Worm (Caenorhabditis elegans) whole organism, L2 larva: Measurements from ENCODE around the gene F19B10.10.

Experiments used
- ZK546.5 ChIP-seq: sonication (generic microtip); optimal IDR thresholded peaks from 2 replicates; lab custom pipeline; 2017; ENCODE audit warnings: missing biosample characterization, missing genetic modification characterization
- ama-1 ChIP-seq: fragments of 150-350 bp; optimal IDR thresholded peaks from 2 replicates; lab custom pipeline; 2018; ENCODE audit warnings: inconsistent platforms
- dmd-4 ChIP-seq: sonication (generic microtip); optimal IDR thresholded peaks from 2 replicates; lab custom pipeline; 2017; ENCODE audit warnings: missing biosample characterization, missing genetic modification characterization
- egl-27 ChIP-seq: sonication (generic microtip); optimal IDR thresholded peaks from 3 replicates; lab custom pipeline; 2017; ENCODE audit warnings: missing biosample characterization, missing genetic modification reagents, missing genetic modification characterization
- elt-3 ChIP-seq: sonication (generic microtip); optimal IDR thresholded peaks from 2 replicates; lab custom pipeline; 2017; ENCODE audit warnings: missing biosample characterization, missing genetic modification characterization
- fos-1 ChIP-seq: fragments of 150-350 bp; optimal IDR thresholded peaks from 2 replicates; lab custom pipeline; 2014; ENCODE audit warnings: missing biosample characterization, missing genetic modification characterization
- gmeb-1 ChIP-seq: fragments of 150-350 bp; optimal IDR thresholded peaks from 2 replicates; lab custom pipeline; 2014; ENCODE audit warnings: missing biosample characterization, missing genetic modification characterization
- nhr-25 ChIP-seq: fragments of 150-350 bp; sonication (generic microtip); optimal IDR thresholded peaks from 3 replicates; lab custom pipeline; 2014; ENCODE audit warnings: missing biosample characterization, missing genetic modification characterization
- zag-1 ChIP-seq: fragments of 150-350 bp; optimal IDR thresholded peaks from 2 replicates; lab custom pipeline; 2014; ENCODE audit warnings: missing biosample characterization, missing genetic modification characterization
- ztf-4 ChIP-seq: fragments of 150-350 bp; optimal IDR thresholded peaks from 2 replicates; lab custom pipeline; 2014; ENCODE audit warnings: missing biosample characterization, missing genetic modification characterization

ce11 chrII:3699591-3699990, 18.4 kb upstream of the F19B10.10 start, which contains the start of gene srx-104:
- TF ChIP-seq elt-3 (no peak), ztf-4 (tag; lab: Kevin White, UChicago) (no peak), fos-1 (tag; lab: Kevin White, UChicago) (no peak), gmeb-1 (tag; lab: Kevin White, UChicago) (no peak), ama-1 (lab: Kevin White, UChicago) (no peak), nhr-25 (no peak), zag-1 (tag; lab: Kevin White, UChicago) (no peak), dmd-4 (no peak), egl-27 (tag; lab: Kevin White, UChicago) (no peak), ZK546.5 (no peak)
